Worm (Caenorhabditis elegans) whole organism, young adult: ENCODE measurements around the gene Y47D3A.1.

Experiments
- B0336.3 ChIP-seq: fragments of 200-800 bp; sonication (Bioruptor generic); IDR thresholded peaks from 2 replicates; pipeline ENCODE4 v1.3.6; 2022; ENCODE audit warnings: missing genetic modification characterization, missing compliant biosample characterization
- F10E7.11 ChIP-seq: sonication (generic microtip); optimal IDR thresholded peaks from 2 replicates; lab custom pipeline; 2017; ENCODE audit warnings: mild to moderate bottlenecking, missing genetic modification characterization, moderate library complexity, missing compliant biosample characterization
- F23B12.7 ChIP-seq: sonication (generic microtip); optimal IDR thresholded peaks from 2 replicates; lab custom pipeline; 2017; ENCODE audit warnings: missing genetic modification characterization, mild to moderate bottlenecking, missing compliant biosample characterization, antibody characterized with exemption, moderate library complexity; ENCODE audit not compliant: insufficient read depth
- F49E8.2 ChIP-seq: sonication (generic microtip); optimal IDR thresholded peaks from 3 replicates; lab custom pipeline; 2017; ENCODE audit warnings: missing genetic modification characterization, mild to moderate bottlenecking, missing compliant biosample characterization, antibody characterized with exemption, moderate library complexity; ENCODE audit not compliant: insufficient read depth
- F57C9.4 ChIP-seq: sonication (generic microtip); optimal IDR thresholded peaks from 2 replicates; lab custom pipeline; 2017; ENCODE audit warnings: mild to moderate bottlenecking, missing genetic modification characterization, missing compliant biosample characterization
- K12H6.12 ChIP-seq: fragments of 200-800 bp; sonication (Bioruptor generic); optimal IDR thresholded peaks from 2 replicates; lab custom pipeline; 2018; ENCODE audit warnings: mild to moderate bottlenecking, missing genetic modification characterization, missing compliant biosample characterization
- Y67H2A.10 ChIP-seq: fragments of 200-800 bp; sonication (Bioruptor generic); conservative IDR thresholded peaks from 2 replicates; pipeline ENCODE4 v1.3.6; 2022; ENCODE audit warnings: missing genetic modification reagents, missing genetic modification characterization, missing compliant biosample characterization
- akir-1 ChIP-seq: fragments of 200-800 bp; sonication (Bioruptor generic); optimal IDR thresholded peaks from 2 replicates; lab custom pipeline; 2018; ENCODE audit warnings: mild to moderate bottlenecking, missing genetic modification characterization, moderate library complexity, missing compliant biosample characterization
- aptf-2 ChIP-seq: fragments of 200-800 bp; sonication (Bioruptor generic); conservative IDR thresholded peaks from 2 replicates; pipeline ENCODE4 v1.3.6; 2022; ENCODE audit warnings: missing genetic modification reagents, missing genetic modification characterization, missing compliant biosample characterization
- aptf-3 ChIP-seq: fragments of 200-800 bp; sonication (Bioruptor generic); IDR thresholded peaks from 2 replicates; pipeline ENCODE4 v1.3.6; 2022; ENCODE audit warnings: missing genetic modification characterization, missing compliant biosample characterization
- attf-3 ChIP-seq: fragments of 200-800 bp; sonication (Bioruptor generic); conservative IDR thresholded peaks from 2 replicates; pipeline ENCODE4 v1.3.6; 2022; ENCODE audit warnings: missing genetic modification reagents, missing genetic modification characterization, missing compliant biosample characterization
- attf-5 ChIP-seq: fragments of 200-800 bp; sonication (Bioruptor generic); optimal IDR thresholded peaks from 2 replicates; lab custom pipeline; 2018; ENCODE audit warnings: mild to moderate bottlenecking, missing genetic modification characterization, missing compliant biosample characterization
- cebp-1 ChIP-seq, 2 experiments: fragments of 200-800 bp in 1 of 2; sonication (Bioruptor generic) in 1 of 2; sonication (generic microtip) in 1 of 2; IDR thresholded peaks in 1 of 2; optimal IDR thresholded peaks in 1 of 2; 2 replicates each; pipeline versions ENCODE4 v1.3.6 to Lab custom; 2017 to 2022; ENCODE audit warnings: missing compliant biosample characterization in 2 of 2, missing genetic modification characterization in 2 of 2, mild to moderate bottlenecking in 1 of 2, missing genetic modification reagents in 1 of 2, moderate library complexity in 1 of 2
- ceh-40 ChIP-seq: fragments of 200-800 bp; sonication (Bioruptor generic); IDR thresholded peaks from 2 replicates; pipeline ENCODE4 v1.3.6; 2022; ENCODE audit warnings: missing genetic modification characterization, missing compliant biosample characterization
- ceh-79 ChIP-seq: sonication (generic microtip); optimal IDR thresholded peaks from 2 replicates; lab custom pipeline; 2017; ENCODE audit warnings: mild to moderate bottlenecking, missing genetic modification characterization, missing compliant biosample characterization
- die-1 ChIP-seq: sonication (generic microtip); optimal IDR thresholded peaks from 2 replicates; lab custom pipeline; 2016; ENCODE audit warnings: missing genotype, mild to moderate bottlenecking, missing genetic modification characterization, missing compliant biosample characterization
- efl-1 ChIP-seq: fragments of 150-350 bp; optimal IDR thresholded peaks from 2 replicates; lab custom pipeline; 2014; ENCODE audit warnings: missing biosample characterization, missing genetic modification reagents, missing genetic modification characterization
- ekl-4 ChIP-seq: fragments of 200-800 bp; sonication (Bioruptor generic); IDR thresholded peaks from 2 replicates; pipeline ENCODE4 v1.3.6; 2022; ENCODE audit warnings: missing genetic modification reagents, missing genetic modification characterization, missing compliant biosample characterization
- fkh-3 ChIP-seq: sonication (generic microtip); optimal IDR thresholded peaks from 2 replicates; lab custom pipeline; 2016; ENCODE audit warnings: mild to moderate bottlenecking, missing genetic modification characterization, missing compliant biosample characterization
- gei-17 ChIP-seq: fragments of 200-800 bp; sonication (Bioruptor generic); optimal IDR thresholded peaks from 2 replicates; lab custom pipeline; 2018; ENCODE audit warnings: mild to moderate bottlenecking, missing genetic modification characterization, missing compliant biosample characterization
- hlh-26 ChIP-seq: fragments of 200-800 bp; sonication (Bioruptor generic); conservative IDR thresholded peaks from 2 replicates; pipeline ENCODE4 v1.3.6; 2022; ENCODE audit warnings: missing genetic modification reagents, missing genetic modification characterization, missing compliant biosample characterization
- hmg-1.2 ChIP-seq: fragments of 200-800 bp; sonication (Bioruptor generic); IDR thresholded peaks from 2 replicates; pipeline ENCODE4 v1.3.6; 2022; ENCODE audit warnings: missing genetic modification reagents, missing genetic modification characterization, missing compliant biosample characterization
- let-526 ChIP-seq: fragments of 200-800 bp; sonication (Bioruptor generic); IDR thresholded peaks from 2 replicates; pipeline ENCODE4 v1.3.6; 2022; ENCODE audit warnings: missing genetic modification reagents, missing genetic modification characterization, missing compliant biosample characterization
- lin-40 ChIP-seq: sonication (generic microtip); optimal IDR thresholded peaks from 2 replicates; lab custom pipeline; 2016; ENCODE audit warnings: missing genetic modification characterization, mild to moderate bottlenecking, missing compliant biosample characterization, missing genotype, missing genetic modification reagents
- lin-54 ChIP-seq: fragments of 200-800 bp; sonication (Bioruptor generic); optimal IDR thresholded peaks from 2 replicates; lab custom pipeline; 2018; ENCODE audit warnings: mild to moderate bottlenecking, missing genetic modification characterization, missing compliant biosample characterization
- madf-3 ChIP-seq: fragments of 200-800 bp; sonication (Bioruptor generic); IDR thresholded peaks from 2 replicates; pipeline ENCODE4 v1.3.6; 2022; ENCODE audit warnings: missing genetic modification reagents, missing genetic modification characterization, missing compliant biosample characterization
- mes-4 ChIP-seq: sonication (generic microtip); optimal IDR thresholded peaks from 2 replicates; lab custom pipeline; 2016; ENCODE audit warnings: missing genotype, missing genetic modification characterization, missing compliant biosample characterization
- nfya-1 ChIP-seq: sonication (generic microtip); optimal IDR thresholded peaks from 2 replicates; lab custom pipeline; 2017; ENCODE audit warnings: antibody characterized with exemption, missing compliant biosample characterization, missing genetic modification characterization, borderline replicate concordance; ENCODE audit not compliant: insufficient read depth
- nhr-179 ChIP-seq: sonication (generic microtip); optimal IDR thresholded peaks from 2 replicates; lab custom pipeline; 2016; ENCODE audit warnings: mild to moderate bottlenecking, missing genetic modification characterization, missing compliant biosample characterization
- pbrm-1 ChIP-seq: fragments of 200-800 bp; sonication (Bioruptor generic); IDR thresholded peaks from 2 replicates; pipeline ENCODE4 v1.3.6; 2022; ENCODE audit warnings: missing genetic modification reagents, missing genetic modification characterization, missing compliant biosample characterization
- pha-4 ChIP-seq: fragments of 150-350 bp; sonication (generic microtip); optimal IDR thresholded peaks from 2 replicates; lab custom pipeline; 2014; ENCODE audit warnings: missing biosample characterization, missing genetic modification reagents, missing genetic modification characterization
- snpc-1.1 ChIP-seq: sonication (generic microtip); optimal IDR thresholded peaks from 2 replicates; lab custom pipeline; 2017; ENCODE audit warnings: missing genetic modification characterization, mild to moderate bottlenecking, missing compliant biosample characterization, antibody characterized with exemption, moderate library complexity, missing genotype, missing genetic modification reagents; ENCODE audit not compliant: insufficient read depth
- snpc-1.3 ChIP-seq: sonication (generic microtip); optimal IDR thresholded peaks from 2 replicates; lab custom pipeline; 2017; ENCODE audit warnings: missing genetic modification characterization, mild to moderate bottlenecking, missing compliant biosample characterization, antibody characterized with exemption, moderate library complexity, missing genotype, missing genetic modification reagents; ENCODE audit not compliant: insufficient read depth
- snpc-3.4 ChIP-seq: sonication (generic microtip); optimal IDR thresholded peaks from 2 replicates; lab custom pipeline; 2017; ENCODE audit warnings: missing genetic modification characterization, mild to moderate bottlenecking, missing compliant biosample characterization, antibody characterized with exemption, moderate library complexity, missing genotype, missing genetic modification reagents
- tbx-9 ChIP-seq: sonication (generic microtip); optimal IDR thresholded peaks from 2 replicates; lab custom pipeline; 2016; ENCODE audit warnings: borderline replicate concordance, missing genetic modification characterization, inconsistent platforms, missing compliant biosample characterization
- zfh-2 ChIP-seq: fragments of 200-800 bp; sonication (Bioruptor generic); conservative IDR thresholded peaks from 2 replicates; pipeline ENCODE4 v1.3.6; 2022; ENCODE audit warnings: missing genetic modification reagents, missing genetic modification characterization, missing compliant biosample characterization
- zim-3 ChIP-seq: sonication (generic microtip); optimal IDR thresholded peaks from 2 replicates; lab custom pipeline; 2017; ENCODE audit warnings: mild to moderate bottlenecking, missing genetic modification characterization, moderate library complexity, missing compliant biosample characterization
- ztf-26 ChIP-seq: sonication (generic microtip); optimal IDR thresholded peaks from 2 replicates; lab custom pipeline; 2017; ENCODE audit warnings: missing genetic modification characterization, missing compliant biosample characterization

Y47D3A.1 gene

ce11 chrIII:11110756-11111155 lies 30.9 kb downstream of the Y47D3A.1 start (continued):
- TF ChIP-seq Y67H2A.10 (no peak), mes-4 (tag; lab: Kevin White, UChicago) (no peak), akir-1 (GFP tag; lab: Kevin White, UChicago) (no peak), pha-4 (tag; lab: Kevin White, UChicago) (no peak), B0336.3 (GFP tag; lab: Robert Waterston, UW) (peak; percentile 69; the same call in 1 of the 2 replicates)

ce11 chrIII:11107327-11107726 lies 34.3 kb downstream of the Y47D3A.1 start:
- TF ChIP-seq attf-3 (peak; percentile 60), zim-3 (tag; lab: Kevin White, UChicago) (no peak)

ce11 chrIII:11101246-11101645 lies 40.4 kb downstream of the Y47D3A.1 start:
- TF ChIP-seq cebp-1 (GFP tag; IDR thresholded peaks at IDR 0.05; lab: Robert Waterston, UW) (no peak), cebp-1 (tag; optimal IDR thresholded peaks at IDR 0.05; lab: Kevin White, UChicago) (peak; percentile 91), die-1 (no peak)
- TF ChIP-seq, all 124 proteins: peak for 1

DNA sequence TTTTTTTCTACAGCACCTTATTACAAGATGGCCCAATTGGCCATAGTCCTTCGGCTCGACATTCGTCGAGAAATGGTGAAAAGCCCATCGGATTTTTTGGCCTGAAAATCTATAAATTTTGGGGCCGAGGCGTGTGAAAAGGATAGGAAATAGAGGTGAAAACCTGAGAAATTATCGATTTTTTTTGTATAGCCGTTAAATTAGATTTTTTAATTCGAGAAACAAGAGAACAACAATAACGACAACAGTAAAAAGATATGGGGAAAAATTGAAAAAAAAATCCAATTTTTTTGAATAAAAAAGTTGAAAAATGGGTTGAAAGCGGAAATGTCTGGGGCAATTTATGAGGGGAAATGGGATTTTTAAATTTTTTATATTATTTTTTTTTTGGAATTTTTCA lies 41.8 kb downstream of the Y47D3A.1 start, which contains the start of gene hmt-1:
hmt-1 (minus strand) TSS at position 101 of the 400 bp plus-strand sequence.
- TF ChIP-seq snpc-1.3 (no peak), snpc-3.4 (tag; lab: Kevin White, UChicago) (no peak), attf-5 (GFP tag; lab: Kevin White, UChicago) (no peak), nhr-179 (tag; lab: Kevin White, UChicago) (no peak), efl-1 (GFP tag; lab: Kevin White, UChicago) (no peak), F57C9.4 (tag; lab: Kevin White, UChicago) (no peak), F49E8.2 (tag; lab: Kevin White, UChicago) (no peak), nfya-1 (tag; lab: Kevin White, UChicago) (no peak), lin-40 (tag; lab: Kevin White, UChicago) (no peak), pbrm-1 (no peak), ceh-40 (GFP tag; lab: Robert Waterston, UW) (no peak)

DNA sequence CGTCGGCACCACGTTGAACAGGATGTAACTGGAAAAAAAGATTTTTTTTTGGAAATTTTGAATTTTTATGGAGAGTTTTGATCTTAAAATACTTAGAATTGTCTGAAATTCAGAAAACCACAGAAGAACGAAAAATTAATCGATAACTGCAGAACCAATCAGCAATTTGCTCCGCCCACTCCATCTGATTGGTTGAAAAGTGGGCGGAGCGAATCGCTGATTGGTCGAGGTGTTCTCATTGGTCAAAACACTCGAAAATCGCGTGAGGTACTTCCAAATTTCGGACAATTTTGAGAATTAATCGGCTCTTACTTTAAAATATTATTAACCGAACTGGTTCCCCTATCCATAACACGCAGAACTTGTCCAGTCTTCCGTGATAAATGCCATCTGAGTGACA lies 46.0 kb downstream of the Y47D3A.1 start:
- TF ChIP-seq gei-17 (GFP tag; lab: Kevin White, UChicago) (no peak), F10E7.11 (tag; lab: Kevin White, UChicago) (no peak), F23B12.7 (tag; lab: Kevin White, UChicago) (no peak), fkh-3 (no peak), aptf-3 (GFP tag; lab: Robert Waterston, UW) (no peak), K12H6.12 (tag; lab: Kevin White, UChicago) (no peak), nfya-1 (tag; lab: Kevin White, UChicago) (no peak), ztf-26 (tag; lab: Kevin White, UChicago) (no peak), hlh-26 (GFP tag; lab: Robert Waterston, UW) (no peak), zfh-2 (GFP tag; lab: Robert Waterston, UW) (no peak), lin-54 (GFP tag; lab: Kevin White, UChicago) (no peak), let-526 (GFP tag; lab: Robert Waterston, UW) (no peak), tbx-9 (tag; lab: Kevin White, UChicago) (no peak), ceh-79 (tag; lab: Kevin White, UChicago) (no peak), ekl-4 (GFP tag; lab: Robert Waterston, UW) (no peak), madf-3 (GFP tag; lab: Robert Waterston, UW) (no peak), hmg-1.2 (GFP tag; lab: Robert Waterston, UW) (no peak), aptf-2 (no peak), snpc-1.1 (tag; lab: Kevin White, UChicago) (no peak)
